Worm (Caenorhabditis elegans): ENCODE measurements around the gene R13A5.11.

ce11 chrIII:7555360-7555759 lies 37.8 kb downstream of the R13A5.11 start, which contains the start of gene ceh-13:
- TF ChIP-seq elt-3 (tag; optimal IDR thresholded peaks at IDR 0.05), result no peak
- no peak for TF ChIP-seq pqm-1 (tag; optimal IDR thresholded peaks at IDR 0.05)
- no peak for TF ChIP-seq fos-1 (tag; optimal IDR thresholded peaks at IDR 0.05)
- TF ChIP-seq aly-2 (tag; optimal IDR thresholded peaks at IDR 0.05), result no peak
- no peak for TF ChIP-seq unc-39 (tag; optimal IDR thresholded peaks at IDR 0.05)
- no peak for TF ChIP-seq snpc-4 (tag; optimal IDR thresholded peaks at IDR 0.05)
- TF ChIP-seq nhr-28 (tag; optimal IDR thresholded peaks at IDR 0.05), result no peak
- TF ChIP-seq unc-62 (GFP tag; optimal IDR thresholded peaks at IDR 0.05), result no peak
- TF ChIP-seq ceh-82 (tag; optimal IDR thresholded peaks at IDR 0.05), result no peak
- no peak for TF ChIP-seq nhr-237 (tag; optimal IDR thresholded peaks at IDR 0.05)
- no peak for TF ChIP-seq ztf-4 (tag; optimal IDR thresholded peaks at IDR 0.05)
- TF ChIP-seq lsy-12 (tag; optimal IDR thresholded peaks at IDR 0.05), result no peak
- TF ChIP-seq elt-2 (tag; optimal IDR thresholded peaks at IDR 0.05), result no peak
- TF ChIP-seq ztf-11 (tag; optimal IDR thresholded peaks at IDR 0.05), result no peak
